Fruit fly (Drosophila melanogaster): Measurements from ENCODE around the gene CG8509.

DNA sequence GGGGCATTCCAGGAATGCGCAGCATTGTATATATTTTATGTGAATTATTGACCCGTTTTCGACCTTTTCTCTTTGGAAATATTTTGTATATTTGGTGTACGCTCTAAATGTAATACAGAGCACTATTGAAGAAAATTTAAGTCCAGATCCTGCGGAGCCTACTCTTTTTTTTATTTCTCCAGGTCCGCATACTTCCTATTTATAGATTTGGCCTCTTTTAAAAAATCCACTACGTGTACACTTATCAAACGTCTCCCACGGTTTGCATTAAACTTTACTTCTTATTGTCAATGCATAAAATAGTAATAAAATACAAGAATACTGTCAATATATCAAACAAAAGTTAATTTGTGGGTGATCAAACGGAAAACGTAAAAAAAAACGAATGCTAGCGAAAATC is 25.7 kb upstream of the CG8509 start, which contains the start of gene Efhc1.1:
- TF ChIP-seq CG33017 (tag; optimal IDR thresholded peaks at IDR 0.05) (no peak), Clk (GFP tag; optimal IDR thresholded peaks at IDR 0.05) (no peak), cnc (optimal IDR thresholded peaks at IDR 0.05) (no peak), Hr96 (GFP tag; optimal IDR thresholded peaks at IDR 0.05) (no peak), tj (GFP tag; optimal IDR thresholded peaks at IDR 0.05) (no peak), CG11617 (GFP tag; optimal IDR thresholded peaks at IDR 0.05) (no peak), CG1620 (GFP tag; optimal IDR thresholded peaks at IDR 0.05) (no peak), kay (GFP tag; ENCODE audit: borderline replicate concordance) (no peak), CG14711 (tag; optimal IDR thresholded peaks at IDR 0.05) (no peak), CG7101 (tag; optimal IDR thresholded peaks at IDR 0.05) (no peak), pad (GFP tag; optimal IDR thresholded peaks at IDR 0.05) (no peak)
